Worm (Caenorhabditis elegans): ENCODE measurements around the gene grl-23.

The grl-23 gene

ce11 chrV:12576495-12576947 is at the start of gene grl-23:
grl-23 (minus strand) TSS chrV:12576897.
- TF ChIP-seq Y116A8C.19 (tag; optimal IDR thresholded peaks at IDR 0.05; ENCODE audit: borderline replicate concordance) (no peak), fkh-8 (tag; optimal IDR thresholded peaks at IDR 0.05) (no peak), efl-3 (GFP tag; optimal IDR thresholded peaks at IDR 0.05) (no peak), lin-39 (tag; optimal IDR thresholded peaks at IDR 0.05) (no peak), mdl-1 (tag; optimal IDR thresholded peaks at IDR 0.05) (no peak), nhr-20 (tag; optimal IDR thresholded peaks at IDR 0.05) (no peak), nhr-19 (GFP tag; conservative IDR thresholded peaks at IDR 0.05) (no peak), C16A3.4 (tag; optimal IDR thresholded peaks at IDR 0.05) (no peak), xbp-1 (tag; optimal IDR thresholded peaks at IDR 0.05) (no peak), mef-2 (tag; optimal IDR thresholded peaks at IDR 0.05) (no peak), ztf-11 (tag; optimal IDR thresholded peaks at IDR 0.05) (no peak), nhr-77 (tag; optimal IDR thresholded peaks at IDR 0.05) (no peak), fos-1 (tag; optimal IDR thresholded peaks at IDR 0.05) (no peak), nhr-71 (tag; optimal IDR thresholded peaks at IDR 0.05) (no peak), sup-37 (GFP tag; optimal IDR thresholded peaks at IDR 0.05) (no peak), fkh-10 (GFP tag; optimal IDR thresholded peaks at IDR 0.05) (no peak), zag-1 (tag; optimal IDR thresholded peaks at IDR 0.05) (no peak), nhr-28 (tag; optimal IDR thresholded peaks at IDR 0.05) (no peak), skn-1 (tag; optimal IDR thresholded peaks at IDR 0.05) (no peak)

ce11 chrV:12624371-12624770 is 47.7 kb upstream of the grl-23 start, which contains the start of gene F56H9.9:
F56H9.9 (minus strand) TSS chrV:12624471.
- TF ChIP-seq tlp-1 (tag; optimal IDR thresholded peaks at IDR 0.05), result no peak
- TF ChIP-seq tbx-2 (tag; optimal IDR thresholded peaks at IDR 0.05), result no peak
- no peak for TF ChIP-seq fkh-8 (tag; optimal IDR thresholded peaks at IDR 0.05)
- TF ChIP-seq alr-1 (tag; optimal IDR thresholded peaks at IDR 0.05; ENCODE audit: borderline replicate concordance), result no peak
- TF ChIP-seq nhr-47 (tag; optimal IDR thresholded peaks at IDR 0.05), result no peak
- TF ChIP-seq hpl-2 (GFP tag; optimal IDR thresholded peaks at IDR 0.05), result no peak
- no peak for TF ChIP-seq pqm-1 (tag; optimal IDR thresholded peaks at IDR 0.05)
- TF ChIP-seq zip-4 (GFP tag; optimal IDR thresholded peaks at IDR 0.05), result no peak
- TF ChIP-seq mdl-1 (tag; optimal IDR thresholded peaks at IDR 0.05), result no peak
- no peak for TF ChIP-seq irx-1 (tag; optimal IDR thresholded peaks at IDR 0.05)
- TF ChIP-seq pax-3 (tag; optimal IDR thresholded peaks at IDR 0.05), result no peak
- TF ChIP-seq fkh-4 (tag; optimal IDR thresholded peaks at IDR 0.05; ENCODE audit: borderline replicate concordance), result no peak
- TF ChIP-seq rnt-1 (tag; optimal IDR thresholded peaks at IDR 0.05), result no peak
- no peak for TF ChIP-seq ceh-88 (GFP tag; IDR thresholded peaks at IDR 0.05)
- TF ChIP-seq ceh-63 (GFP tag; optimal IDR thresholded peaks at IDR 0.05), result no peak
- TF ChIP-seq unc-86 (tag; optimal IDR thresholded peaks at IDR 0.05), result no peak
- no peak for TF ChIP-seq nhr-20 (tag; optimal IDR thresholded peaks at IDR 0.05)
- no peak for TF ChIP-seq C16A3.4 (tag; optimal IDR thresholded peaks at IDR 0.05)
- no peak for TF ChIP-seq nhr-84 (tag; optimal IDR thresholded peaks at IDR 0.05)
- TF ChIP-seq lin-35 (GFP tag; optimal IDR thresholded peaks at IDR 0.05), result no peak

ce11 chrV:12612118-12612517 is 35.4 kb upstream of the grl-23 start, which contains the start of gene cyc-2.2:
cyc-2.2 (minus strand) TSS chrV:12612218.
- no peak for TF ChIP-seq unc-30 (tag; optimal IDR thresholded peaks at IDR 0.05)
- no peak for TF ChIP-seq nhr-237 (tag; optimal IDR thresholded peaks at IDR 0.05)
- TF ChIP-seq nhr-76 (tag; optimal IDR thresholded peaks at IDR 0.05), result no peak
- no peak for TF ChIP-seq dsc-1 (tag; optimal IDR thresholded peaks at IDR 0.05)
- no peak for TF ChIP-seq Y116A8C.19 (tag; optimal IDR thresholded peaks at IDR 0.05; ENCODE audit: borderline replicate concordance)
- no peak for TF ChIP-seq vab-15 (tag; optimal IDR thresholded peaks at IDR 0.05)
- no peak for TF ChIP-seq fkh-10 (GFP tag; optimal IDR thresholded peaks at IDR 0.05)
- no peak for TF ChIP-seq F16B12.6 (tag; optimal IDR thresholded peaks at IDR 0.05)
- TF ChIP-seq fos-1 (tag; optimal IDR thresholded peaks at IDR 0.05), result no peak
- no peak for TF ChIP-seq lsy-2 (tag; optimal IDR thresholded peaks at IDR 0.05)
- no peak for TF ChIP-seq mef-2 (tag; optimal IDR thresholded peaks at IDR 0.05)
- TF ChIP-seq mep-1 (tag; optimal IDR thresholded peaks at IDR 0.05), result no peak
- no peak for TF ChIP-seq mdl-1 (tag; optimal IDR thresholded peaks at IDR 0.05)
- no peak for TF ChIP-seq ceh-63 (GFP tag; optimal IDR thresholded peaks at IDR 0.05)
- TF ChIP-seq nhr-28 (tag; optimal IDR thresholded peaks at IDR 0.05), result no peak
- no peak for TF ChIP-seq lin-39 (tag; optimal IDR thresholded peaks at IDR 0.05)
- no peak for TF ChIP-seq ztf-11 (tag; optimal IDR thresholded peaks at IDR 0.05)
- TF ChIP-seq egl-27 (tag; optimal IDR thresholded peaks at IDR 0.05), result no peak
- TF ChIP-seq ceh-90 (tag; optimal IDR thresholded peaks at IDR 0.05), result no peak
- no peak for TF ChIP-seq nhr-11 (tag; optimal IDR thresholded peaks at IDR 0.05)
